Fruit fly (Drosophila melanogaster) whole organism, embryonic: ENCODE results near the gene CG6040.

ENCODE experiments used
- Ada2b ChIP-seq: fragments of 200-800 bp; sonication (Bioruptor generic); IDR thresholded peaks from 2 replicates; pipeline ENCODE4 v1.3.6; 2022; ENCODE audit warnings: missing biosample characterization, missing genetic modification characterization
- Atf6 ChIP-seq: fragments of 200-800 bp; sonication (Bioruptor generic); IDR thresholded peaks from 2 replicates; pipeline ENCODE4 v1.3.6; 2022; ENCODE audit warnings: missing biosample characterization, missing genetic modification characterization
- Bdp1 ChIP-seq: fragments of 200-800 bp; sonication (Bioruptor generic); optimal IDR thresholded peaks from 3 replicates; lab custom pipeline; 2016; ENCODE audit warnings: missing biosample characterization, missing genetic modification characterization
- CG10267 ChIP-seq: fragments of 200-800 bp; sonication (Bioruptor generic); optimal IDR thresholded peaks from 2 replicates; lab custom pipeline; 2018; ENCODE audit warnings: missing biosample characterization, mild to moderate bottlenecking, missing genetic modification characterization, moderate library complexity
- CG10321 ChIP-seq: fragments of 200-800 bp; sonication (Bioruptor generic); IDR thresholded peaks from 2 replicates; pipeline ENCODE4 v1.3.6; 2022; ENCODE audit warnings: missing biosample characterization, missing genetic modification characterization
- CG10979 ChIP-seq: fragments of 200-800 bp; sonication (Bioruptor generic); optimal IDR thresholded peaks from 2 replicates; lab custom pipeline; 2018; ENCODE audit warnings: missing biosample characterization, mild to moderate bottlenecking, missing genetic modification characterization, moderate library complexity
- CG11093 ChIP-seq: fragments of 200-800 bp; sonication (Bioruptor generic); IDR thresholded peaks from 3 replicates; pipeline ENCODE4 v1.3.6; 2022; ENCODE audit warnings: missing biosample characterization, missing genetic modification characterization
- CG12071 ChIP-seq: fragments of 200-800 bp; sonication (Bioruptor generic); optimal IDR thresholded peaks from 3 replicates; lab custom pipeline; 2018; ENCODE audit warnings: missing biosample characterization, mild to moderate bottlenecking, missing genetic modification characterization
- CG13894 ChIP-seq: fragments of 200-800 bp; sonication (Bioruptor generic); optimal IDR thresholded peaks from 3 replicates; lab custom pipeline; 2018; ENCODE audit warnings: missing biosample characterization, mild to moderate bottlenecking, missing genetic modification characterization, moderate library complexity
- CG14014 ChIP-seq: fragments of 200-800 bp; sonication (Bioruptor generic); IDR thresholded peaks from 2 replicates; pipeline ENCODE4 v1.3.6; 2022; ENCODE audit warnings: missing biosample characterization, missing genetic modification characterization
- CG14441 ChIP-seq: fragments of 200-800 bp; sonication (Bioruptor generic); IDR thresholded peaks from 2 replicates; pipeline ENCODE4 v1.3.6; 2022; ENCODE audit warnings: missing biosample characterization, missing genetic modification characterization
- CG14710 ChIP-seq: fragments of 200-800 bp; sonication (Bioruptor generic); optimal IDR thresholded peaks from 3 replicates; lab custom pipeline; 2019; ENCODE audit warnings: missing biosample characterization, mild to moderate bottlenecking, missing genetic modification characterization, moderate library complexity
- CG1529 ChIP-seq: fragments of 200-800 bp; sonication (Bioruptor generic); optimal IDR thresholded peaks from 3 replicates; lab custom pipeline; 2018; ENCODE audit warnings: missing biosample characterization, missing genetic modification characterization
- CG2120 ChIP-seq: fragments of 200-800 bp; sonication (Bioruptor generic); optimal IDR thresholded peaks from 3 replicates; lab custom pipeline; 2016; ENCODE audit warnings: missing biosample characterization, missing genetic modification characterization
- CG30020 ChIP-seq: fragments of 200-800 bp; optimal IDR thresholded peaks from 2 replicates; lab custom pipeline; 2019; ENCODE audit warnings: missing biosample characterization, mild to moderate bottlenecking, missing genetic modification characterization, moderate library complexity
- CG32767 ChIP-seq: fragments of 200-800 bp; sonication (Bioruptor generic); IDR thresholded peaks from 2 replicates; pipeline ENCODE4 v1.3.6; 2022; ENCODE audit warnings: missing biosample characterization, missing genetic modification characterization
- CG3407 ChIP-seq: fragments of 200-800 bp; sonication (Bioruptor generic); optimal IDR thresholded peaks from 2 replicates; lab custom pipeline; 2018; ENCODE audit warnings: missing biosample characterization, mild to moderate bottlenecking, missing genetic modification characterization
- CG3847 ChIP-seq: fragments of 200-800 bp; sonication (Bioruptor generic); IDR thresholded peaks from 2 replicates; pipeline ENCODE4 v1.3.6; 2022; ENCODE audit warnings: missing biosample characterization, missing genetic modification characterization
- CG7745 ChIP-seq: fragments of 200-800 bp; sonication (Bioruptor generic); optimal IDR thresholded peaks from 2 replicates; lab custom pipeline; 2018; ENCODE audit warnings: missing biosample characterization, mild to moderate bottlenecking, missing genetic modification characterization, moderate library complexity
- CG8290 ChIP-seq, 3 experiments: fragments of 200-800 bp; sonication (Bioruptor generic); optimal IDR thresholded peaks; 2 replicates each; lab custom pipeline; 2016 to 2019; ENCODE audit warnings: missing biosample characterization in 3 of 3, missing genetic modification characterization in 3 of 3, mild to moderate bottlenecking in 2 of 3, moderate library complexity in 1 of 3
- CG8388 ChIP-seq: fragments of 200-800 bp; sonication (Bioruptor generic); optimal IDR thresholded peaks from 2 replicates; lab custom pipeline; 2019; ENCODE audit warnings: missing biosample characterization, mild to moderate bottlenecking, missing genetic modification characterization, moderate library complexity
- Dad ChIP-seq: fragments of 200-800 bp; sonication (Bioruptor generic); optimal IDR thresholded peaks from 3 replicates; lab custom pipeline; 2016; ENCODE audit warnings: missing biosample characterization, missing genetic modification characterization
- Hr51 ChIP-seq, 2 experiments: fragments of 200-800 bp; sonication (Bioruptor generic); optimal IDR thresholded peaks; 2 replicates in 1 of 2; 3 replicates in 1 of 2; lab custom pipeline; 2016 to 2018; ENCODE audit warnings: missing biosample characterization in 2 of 2, missing genetic modification characterization in 2 of 2, mild to moderate bottlenecking in 1 of 2, moderate library complexity in 1 of 2
- Kr ChIP-seq: fragments of 200-800 bp; sonication (Bioruptor generic); optimal IDR thresholded peaks from 2 replicates; lab custom pipeline; 2017; ENCODE audit warnings: missing biosample characterization, mild to moderate bottlenecking, missing genetic modification characterization
- Nf-YB ChIP-seq: fragments of 200-800 bp; sonication (Bioruptor generic); optimal IDR thresholded peaks from 3 replicates; lab custom pipeline; 2019; ENCODE audit warnings: missing biosample characterization, mild to moderate bottlenecking, missing genetic modification characterization, moderate library complexity
- Oli ChIP-seq: fragments of 200-800 bp; sonication (Bioruptor generic); optimal IDR thresholded peaks from 2 replicates; lab custom pipeline; 2018; ENCODE audit warnings: missing biosample characterization, mild to moderate bottlenecking, missing genetic modification characterization, moderate library complexity
- Pdp1 ChIP-seq, 2 experiments: fragments of 200-800 bp; sonication (Bioruptor generic); optimal IDR thresholded peaks; 3 replicates each; lab custom pipeline; 2016; ENCODE audit warnings: missing biosample characterization in 2 of 2, missing genetic modification characterization in 2 of 2, mild to moderate bottlenecking in 1 of 2, moderate library complexity in 1 of 2
- Ptx1 ChIP-seq: fragments of 200-800 bp; sonication (Bioruptor generic); IDR thresholded peaks from 2 replicates; pipeline ENCODE4 v1.3.6; 2022; ENCODE audit warnings: missing biosample characterization, missing genetic modification characterization
- Xbp1 ChIP-seq: fragments of 200-800 bp; sonication (Bioruptor generic); optimal IDR thresholded peaks from 3 replicates; lab custom pipeline; 2016; ENCODE audit warnings: missing biosample characterization, mild to moderate bottlenecking, missing genetic modification characterization
- Xrp1 ChIP-seq: fragments of 200-800 bp; sonication (Bioruptor generic); IDR thresholded peaks from 2 replicates; pipeline ENCODE4 v1.3.6; 2022; ENCODE audit warnings: missing biosample characterization, missing genetic modification characterization
- YL-1 ChIP-seq: fragments of 200-800 bp; sonication (Bioruptor generic); optimal IDR thresholded peaks from 3 replicates; lab custom pipeline; 2017; ENCODE audit warnings: missing biosample characterization, mild to moderate bottlenecking, missing genetic modification characterization
- bowl ChIP-seq: fragments of 200-800 bp; sonication (Bioruptor generic); IDR thresholded peaks from 2 replicates; pipeline ENCODE4 v1.3.6; 2022; ENCODE audit warnings: missing biosample characterization, missing genetic modification characterization
- cwo ChIP-seq: fragments of 200-800 bp; sonication (Bioruptor generic); optimal IDR thresholded peaks from 3 replicates; lab custom pipeline; 2017; ENCODE audit warnings: missing biosample characterization, missing genetic modification characterization, mild to moderate bottlenecking, moderate library complexity, missing genetic modification reagents
- dati ChIP-seq: fragments of 200-800 bp; sonication (Bioruptor generic); IDR thresholded peaks from 2 replicates; pipeline ENCODE4 v1.3.6; 2022; ENCODE audit warnings: missing biosample characterization, missing genetic modification characterization
- dm ChIP-seq: fragments of 200-800 bp; sonication (Bioruptor generic); optimal IDR thresholded peaks from 3 replicates; lab custom pipeline; 2016; ENCODE audit warnings: missing biosample characterization, missing genetic modification characterization
- en ChIP-seq: fragments of 200-800 bp; sonication (Bioruptor generic); optimal IDR thresholded peaks from 2 replicates; lab custom pipeline; 2016; ENCODE audit warnings: missing biosample characterization, missing genetic modification characterization
- gcm ChIP-seq: fragments of 200-800 bp; sonication (Bioruptor generic); optimal IDR thresholded peaks from 2 replicates; lab custom pipeline; 2019; ENCODE audit warnings: missing biosample characterization, mild to moderate bottlenecking, missing genetic modification characterization, moderate library complexity
- gro ChIP-seq: fragments of 200-800 bp; sonication (Bioruptor generic); optimal IDR thresholded peaks from 2 replicates; lab custom pipeline; 2016; ENCODE audit warnings: missing biosample characterization, missing genetic modification characterization
- jumu ChIP-seq: fragments of 200-800 bp; sonication (Bioruptor generic); optimal IDR thresholded peaks from 3 replicates; lab custom pipeline; 2016; ENCODE audit warnings: missing biosample characterization, missing genetic modification characterization
- knrl ChIP-seq: fragments of 200-800 bp; sonication (Bioruptor generic); IDR thresholded peaks from 3 replicates; pipeline ENCODE4 v1.3.6; 2022; ENCODE audit warnings: missing biosample characterization, missing genetic modification characterization; ENCODE audit not compliant: partially characterized antibody
- lbe ChIP-seq: fragments of 200-800 bp; sonication (Bioruptor generic); optimal IDR thresholded peaks from 2 replicates; lab custom pipeline; 2016; ENCODE audit warnings: missing biosample characterization, mild to moderate bottlenecking, missing genetic modification characterization
- pum ChIP-seq: fragments of 200-800 bp; sonication (Bioruptor generic); optimal IDR thresholded peaks from 2 replicates; lab custom pipeline; 2016; ENCODE audit warnings: missing biosample characterization, missing genetic modification characterization
- rib ChIP-seq: fragments of 200-800 bp; sonication (Bioruptor generic); IDR thresholded peaks from 2 replicates; pipeline ENCODE4 v1.3.6; 2022; ENCODE audit warnings: missing biosample characterization, missing genetic modification characterization
- ro ChIP-seq: fragments of 200-800 bp; sonication (Bioruptor generic); IDR thresholded peaks from 2 replicates; pipeline ENCODE4 v1.3.6; 2022; ENCODE audit warnings: missing biosample characterization, missing genetic modification characterization
- stwl ChIP-seq: fragments of 200-800 bp; sonication (Bioruptor generic); optimal IDR thresholded peaks from 3 replicates; lab custom pipeline; 2018; ENCODE audit warnings: missing biosample characterization, mild to moderate bottlenecking, missing genetic modification characterization, moderate library complexity
- wek ChIP-seq: fragments of 200-800 bp; sonication (Bioruptor generic); optimal IDR thresholded peaks from 3 replicates; lab custom pipeline; 2018; ENCODE audit warnings: missing biosample characterization, mild to moderate bottlenecking, missing genetic modification characterization, moderate library complexity
- yki ChIP-seq: fragments of >200 bp; optimal IDR thresholded peaks from 3 replicates; lab custom pipeline; 2018
- zen ChIP-seq: fragments of 200-800 bp; sonication (Bioruptor generic); optimal IDR thresholded peaks from 3 replicates; lab custom pipeline; 2018; ENCODE audit warnings: missing biosample characterization, mild to moderate bottlenecking, missing genetic modification characterization, moderate library complexity
- zf30C ChIP-seq: fragments of 200-800 bp; sonication (Bioruptor generic); optimal IDR thresholded peaks from 3 replicates; lab custom pipeline; 2018; ENCODE audit warnings: missing biosample characterization, mild to moderate bottlenecking, missing genetic modification characterization

Gene CG6040

dm6 chr3R:19163972-19164819 lies 67.4 kb downstream of the CG6040 start, which contains the start of gene sqz (continued):
- TF ChIP-seq stwl (tag; lab: Kevin White, UChicago) (no peak), yki (peak; percentile 80), ro (GFP tag; lab: Robert Waterston, UW) (no peak), pum (GFP tag; lab: Kevin White, UChicago) (no peak), Kr (GFP tag; lab: Kevin White, UChicago) (no peak), CG32767 (GFP tag; lab: Robert Waterston, UW) (peak; percentile 60; the same call in 1 of the 2 replicates), CG14710 (tag; lab: Kevin White, UChicago) (no peak), Xrp1 (no peak), Hr51 (GFP tag; optimal IDR thresholded peaks at IDR 0.05; lab: Kevin White, UChicago) (no peak), Ptx1 (GFP tag; lab: Robert Waterston, UW) (no peak), zen (no peak), rib (GFP tag; lab: Robert Waterston, UW) (peak; percentile 35; the same call in 1 of the 2 replicates), jumu (no peak), CG13894 (tag; lab: Kevin White, UChicago) (peak; percentile 17), CG12071 (peak; percentile 36), Bdp1 (GFP tag; lab: Kevin White, UChicago) (no peak), lbe (GFP tag; lab: Kevin White, UChicago) (peak; percentile 69), dm (peak; percentile 2), CG1529 (GFP tag; lab: Kevin White, UChicago) (no peak), CG30020 (no peak), CG3407 (no peak), gro (peak; percentile 16), Oli (tag; lab: Kevin White, UChicago) (no peak), en (GFP tag; lab: Kevin White, UChicago) (no peak), Atf6 (GFP tag; lab: Robert Waterston, UW) (peak; percentile 65), Ada2b (no peak), CG2120 (GFP tag; lab: Kevin White, UChicago) (no peak), CG8290 (GFP tag; optimal IDR thresholded peaks at IDR 0.05; lab: Kevin White, UChicago) (no peak), CG8290 (tag; optimal IDR thresholded peaks at IDR 0.05; lab: Kevin White, UChicago) (peak in 1 of 2 experiments; percentile 22), wek (GFP tag; lab: Kevin White, UChicago) (peak; percentile 2), CG11093 (GFP tag; lab: Robert Waterston, UW) (no peak), CG14441 (GFP tag; lab: Robert Waterston, UW) (no peak), Nf-YB (GFP tag; lab: Kevin White, UChicago) (peak; percentile 62), gcm (no peak), Dad (GFP tag; lab: Kevin White, UChicago) (no peak), zf30C (GFP tag; lab: Kevin White, UChicago) (no peak), CG14014 (peak; percentile 5; the same call in 1 of the 2 replicates), YL-1 (GFP tag; lab: Kevin White, UChicago) (peak; percentile 33), CG8388 (no peak), CG10267 (tag; lab: Kevin White, UChicago) (no peak), knrl (no peak), dati (GFP tag; lab: Robert Waterston, UW) (no peak), CG10321 (GFP tag; lab: Robert Waterston, UW) (no peak), CG3847 (GFP tag; lab: Robert Waterston, UW) (no peak), cwo (GFP tag; lab: Kevin White, UChicago) (no peak), Pdp1 (GFP tag; optimal IDR thresholded peaks at IDR 0.05; lab: Kevin White, UChicago) (no peak), bowl (GFP tag; lab: Robert Waterston, UW) (no peak), Xbp1 (GFP tag; lab: Kevin White, UChicago) (no peak), CG10979 (tag; lab: Kevin White, UChicago) (no peak), CG7745 (tag; lab: Kevin White, UChicago) (no peak)
